Fruit fly (Drosophila melanogaster): Measurements from ENCODE around the gene CLIP-190.

Gene CLIP-190

dm6 chr2L:17427929-17428456 lies 43.5 kb downstream of the CLIP-190 start (continued):
- TF ChIP-seq CG13775 (GFP tag; optimal IDR thresholded peaks at IDR 0.05) (no peak), CG9437 (GFP tag; optimal IDR thresholded peaks at IDR 0.05) (peak; percentile 89), CG8924 (tag; optimal IDR thresholded peaks at IDR 0.05) (peak; percentile 33), zen2 (GFP tag; IDR thresholded peaks at IDR 0.05; ENCODE audit: partially characterized antibody) (0 out of 3 replicates have a peak, but pooled peaks have one; percentile 45), stc (GFP tag; IDR thresholded peaks at IDR 0.05) (no peak), chif (GFP tag; optimal IDR thresholded peaks at IDR 0.05) (no peak), corto (GFP tag; optimal IDR thresholded peaks at IDR 0.05) (peak; percentile 12), Hr78 (GFP tag; optimal IDR thresholded peaks at IDR 0.05) (peak in 1 of 2 experiments; percentile 24), MESR4 (GFP tag; optimal IDR thresholded peaks at IDR 0.05) (no peak), ci (GFP tag; IDR thresholded peaks at IDR 0.05) (peak; percentile 20; the same call in 1 of the 3 replicates), CG11247 (GFP tag; IDR thresholded peaks at IDR 0.05) (peak; percentile 39; the same call in 1 of the 2 replicates), CG11398 (GFP tag; optimal IDR thresholded peaks at IDR 0.05) (no peak), CG8765 (GFP tag; IDR thresholded peaks at IDR 0.05) (no peak), sob (GFP tag; IDR thresholded peaks at IDR 0.05) (peak; percentile 43; the same call in 1 of the 2 replicates), pb (GFP tag; optimal IDR thresholded peaks at IDR 0.05) (no peak), Atf6 (GFP tag; IDR thresholded peaks at IDR 0.05) (0 out of 2 replicates have a peak, but pooled peaks have one; percentile 20), chn (GFP tag; optimal IDR thresholded peaks at IDR 0.05) (no peak), az2 (GFP tag; optimal IDR thresholded peaks at IDR 0.05) (no peak), odd (GFP tag; optimal IDR thresholded peaks at IDR 0.05) (peak; percentile 4), CG1233 (GFP tag; optimal IDR thresholded peaks at IDR 0.05) (no peak), CG14441 (GFP tag; IDR thresholded peaks at IDR 0.05) (0 out of 2 replicates have a peak, but pooled peaks have one; percentile 28), Ptx1 (GFP tag; IDR thresholded peaks at IDR 0.05) (no peak), Ada2b (GFP tag; IDR thresholded peaks at IDR 0.05) (0 out of 2 replicates have a peak, but pooled peaks have one; percentile 10), Blimp-1 (GFP tag; optimal IDR thresholded peaks at IDR 0.05) (peak; percentile 7), CG4424 (GFP tag; optimal IDR thresholded peaks at IDR 0.05) (no peak), sug (tag; optimal IDR thresholded peaks at IDR 0.05) (peak; percentile 29), Xrp1 (GFP tag; IDR thresholded peaks at IDR 0.05) (peak; percentile 27; the same call in 1 of the 2 replicates), caup (GFP tag; optimal IDR thresholded peaks at IDR 0.05; ENCODE audit: severe bottlenecking) (peak; percentile 36), Bgb (GFP tag; IDR thresholded peaks at IDR 0.05; ENCODE audit: partially characterized antibody) (no peak; the same call in 1 of the 2 replicates), h (optimal IDR thresholded peaks at IDR 0.05) (no peak), cas (GFP tag; IDR thresholded peaks at IDR 0.05) (no peak), z (GFP tag; IDR thresholded peaks at IDR 0.05) (peak; percentile 33; the same call in 1 of the 3 replicates), CG7987 (GFP tag; optimal IDR thresholded peaks at IDR 0.05) (peak; percentile 19), Eip74EF (GFP tag; optimal IDR thresholded peaks at IDR 0.05) (peak in 1 of 2 experiments; percentile 41), Drgx (GFP tag; IDR thresholded peaks at IDR 0.05) (peak; percentile 49; the same call in 1 of the 2 replicates), gem (tag; optimal IDR thresholded peaks at IDR 0.05) (peak; percentile 7), tio (GFP tag; optimal IDR thresholded peaks at IDR 0.05) (no peak), CG2129 (GFP tag; IDR thresholded peaks at IDR 0.05; ENCODE audit: partially characterized antibody) (no peak), Hsf (GFP tag; optimal IDR thresholded peaks at IDR 0.05) (no peak), CG7839 (tag; optimal IDR thresholded peaks at IDR 0.05) (no peak), CG15696 (tag; optimal IDR thresholded peaks at IDR 0.05) (no peak), Vsx1 (GFP tag; optimal IDR thresholded peaks at IDR 0.05) (peak; percentile 37), CG17359 (tag; optimal IDR thresholded peaks at IDR 0.05) (peak; percentile 15), Fer1 (GFP tag; optimal IDR thresholded peaks at IDR 0.05) (peak; percentile 22), grn (GFP tag; optimal IDR thresholded peaks at IDR 0.05) (peak; percentile 21), schlank (tag; optimal IDR thresholded peaks at IDR 0.05) (no peak), NfI (GFP tag; optimal IDR thresholded peaks at IDR 0.05) (no peak), CG11093 (GFP tag; IDR thresholded peaks at IDR 0.05) (0 out of 3 replicates have a peak, but pooled peaks have one; percentile 12), btn (GFP tag; optimal IDR thresholded peaks at IDR 0.05) (no peak)
